Worm (Caenorhabditis elegans): ENCODE data around the gene marg-1.

Gene marg-1

ce11 chrX:3803314-3803713 lies 22.4 kb upstream of the marg-1 start, which contains the start of gene F35A5.8 (continued):
- TF ChIP-seq ceh-28 (tag; optimal IDR thresholded peaks at IDR 0.05), result no peak
- peak; percentile 25 for TF ChIP-seq mxl-3 (GFP tag; optimal IDR thresholded peaks at IDR 0.05)
- peak in 1 of 2 experiments; percentile 19 for TF ChIP-seq hif-1 (tag; optimal IDR thresholded peaks at IDR 0.05)
- TF ChIP-seq lin-29 (GFP tag; IDR thresholded peaks at IDR 0.05), result no peak
- TF ChIP-seq mdl-1 (tag; optimal IDR thresholded peaks at IDR 0.05), result peak in 1 of 2 experiments; percentile 48
- TF ChIP-seq gei-8 (GFP tag; optimal IDR thresholded peaks at IDR 0.05), result no peak
- TF ChIP-seq daf-19 (GFP tag; conservative IDR thresholded peaks at IDR 0.05), result no peak
- TF ChIP-seq dmd-9 (GFP tag; IDR thresholded peaks at IDR 0.05), result 0 out of 2 replicates have a peak, but pooled peaks have one; percentile 45
- TF ChIP-seq rbr-2 (tag; optimal IDR thresholded peaks at IDR 0.05), result peak; percentile 76
- TF ChIP-seq hmg-1.1 (GFP tag; IDR thresholded peaks at IDR 0.05), result peak; percentile 65
- no peak for TF ChIP-seq tag-97 (GFP tag; IDR thresholded peaks at IDR 0.05)
- no peak for TF ChIP-seq madf-5 (GFP tag; IDR thresholded peaks at IDR 0.05)
- TF ChIP-seq daf-8 (GFP tag; IDR thresholded peaks at IDR 0.05), result no peak
- peak in 1 of 2 experiments; percentile 28 for TF ChIP-seq lsy-2 (tag; optimal IDR thresholded peaks at IDR 0.05)
- TF ChIP-seq dpl-1 (GFP tag; optimal IDR thresholded peaks at IDR 0.05), result peak; percentile 69
- TF ChIP-seq zfp-2 (tag; optimal IDR thresholded peaks at IDR 0.05), result no peak
- TF ChIP-seq nhr-6 (tag; optimal IDR thresholded peaks at IDR 0.05), result peak; percentile 4
- TF ChIP-seq nhr-28 (tag; optimal IDR thresholded peaks at IDR 0.05), result peak; percentile 58
- no peak for TF ChIP-seq lin-15B (tag; optimal IDR thresholded peaks at IDR 0.05)
- TF ChIP-seq unc-39 (tag; optimal IDR thresholded peaks at IDR 0.05), result no peak
- TF ChIP-seq nhr-102 (tag; optimal IDR thresholded peaks at IDR 0.05), result no peak
- TF ChIP-seq T26A8.4 (GFP tag; IDR thresholded peaks at IDR 0.05), result peak; percentile 71
- TF ChIP-seq pha-4 (GFP tag; IDR thresholded peaks at IDR 0.05), result no peak
- peak; percentile 89 for TF ChIP-seq pha-4 (tag; optimal IDR thresholded peaks at IDR 0.05)
- TF ChIP-seq Y5F2A.4 (GFP tag; optimal IDR thresholded peaks at IDR 0.05), result no peak
- TF ChIP-seq T20F7.1 (GFP tag; optimal IDR thresholded peaks at IDR 0.05), result no peak
- TF ChIP-seq ceh-20 (GFP tag; IDR thresholded peaks at IDR 0.05), result no peak
- peak; percentile 36 for TF ChIP-seq nhr-11 (tag; optimal IDR thresholded peaks at IDR 0.05)

ce11 chrX:3802743-3803142 lies 21.8 kb upstream of the marg-1 start:
- TF ChIP-seq fkh-10 (GFP tag; optimal IDR thresholded peaks at IDR 0.05) (peak; percentile 3), ceh-44 (GFP tag; IDR thresholded peaks at IDR 0.05) (no peak), zip-2 (tag; optimal IDR thresholded peaks at IDR 0.05) (no peak), hmg-1.1 (GFP tag; IDR thresholded peaks at IDR 0.05) (peak; percentile 61), nhr-25 (tag; optimal IDR thresholded peaks at IDR 0.05; ENCODE audit: borderline replicate concordance, insufficient read depth) (no peak), nhr-76 (tag; optimal IDR thresholded peaks at IDR 0.05) (no peak), nhr-42 (GFP tag; IDR thresholded peaks at IDR 0.05) (no peak), aha-1 (tag) (peak; percentile 95), sdz-12 (GFP tag; optimal IDR thresholded peaks at IDR 0.05) (no peak), F44E2.7 (GFP tag; IDR thresholded peaks at IDR 0.05) (no peak), set-16 (GFP tag; IDR thresholded peaks at IDR 0.05) (peak; percentile 42), zip-11 (GFP tag; IDR thresholded peaks at IDR 0.05) (no peak), madf-9 (GFP tag; conservative IDR thresholded peaks at IDR 0.05) (no peak), mep-1 (tag; optimal IDR thresholded peaks at IDR 0.05) (peak; percentile 31), rbr-2 (tag; optimal IDR thresholded peaks at IDR 0.05) (peak; percentile 24), dpl-1 (GFP tag; optimal IDR thresholded peaks at IDR 0.05) (no peak), zfp-3 (GFP tag; conservative IDR thresholded peaks at IDR 0.05) (no peak), ceh-20 (GFP tag; IDR thresholded peaks at IDR 0.05) (peak; percentile 70)
